Fruit fly (Drosophila melanogaster) whole organism, embryonic: ENCODE measurements around the gene CCT7.

Source experiments
- Atf-2 ChIP-seq: fragments of 200-800 bp; sonication (Bioruptor generic); optimal IDR thresholded peaks from 2 replicates; lab custom pipeline; 2016; ENCODE audit warnings: missing biosample characterization, missing genetic modification characterization
- C15 ChIP-seq: fragments of 200-800 bp; sonication (Bioruptor generic); IDR thresholded peaks from 3 replicates; pipeline ENCODE4 v1.3.6; 2022; ENCODE audit warnings: missing biosample characterization, missing genetic modification characterization
- CG10366 ChIP-seq: fragments of 200-800 bp; sonication (Bioruptor generic); IDR thresholded peaks from 2 replicates; pipeline ENCODE4 v1.3.6; 2022; ENCODE audit warnings: missing biosample characterization, missing genetic modification characterization
- CG10462 ChIP-seq: fragments of 200-800 bp; sonication (Bioruptor generic); optimal IDR thresholded peaks from 2 replicates; lab custom pipeline; 2016; ENCODE audit warnings: missing biosample characterization, missing genetic modification characterization
- CG10654 ChIP-seq: fragments of 200-800 bp; sonication (Bioruptor generic); optimal IDR thresholded peaks from 2 replicates; lab custom pipeline; 2016; ENCODE audit warnings: missing biosample characterization, missing genetic modification characterization
- CG11560 ChIP-seq: fragments of 200-800 bp; sonication (Bioruptor generic); IDR thresholded peaks from 3 replicates; pipeline ENCODE4 v1.3.6; 2022; ENCODE audit warnings: missing biosample characterization, missing genetic modification characterization
- CG11696 ChIP-seq: fragments of 200-800 bp; sonication (Bioruptor generic); IDR thresholded peaks from 2 replicates; pipeline ENCODE4 v1.3.6; 2022; ENCODE audit warnings: missing biosample characterization, missing genetic modification characterization
- CG12659 ChIP-seq: fragments of 200-800 bp; sonication (Bioruptor generic); optimal IDR thresholded peaks from 3 replicates; lab custom pipeline; 2017; ENCODE audit warnings: mild to moderate bottlenecking, missing biosample characterization, missing genetic modification reagents, missing genetic modification characterization
- CG15011 ChIP-seq: fragments of 200-800 bp; sonication (Bioruptor generic); optimal IDR thresholded peaks from 3 replicates; lab custom pipeline; 2018; ENCODE audit warnings: missing biosample characterization, mild to moderate bottlenecking, missing genetic modification characterization
- CG18619 ChIP-seq: fragments of 200-800 bp; sonication (Bioruptor generic); optimal IDR thresholded peaks from 3 replicates; lab custom pipeline; 2017; ENCODE audit warnings: missing biosample characterization, mild to moderate bottlenecking, missing genetic modification characterization
- CG2116 ChIP-seq: fragments of 200-800 bp; sonication (Bioruptor generic); optimal IDR thresholded peaks from 3 replicates; lab custom pipeline; 2018; ENCODE audit warnings: missing biosample characterization, mild to moderate bottlenecking, missing genetic modification characterization
- CG43689 ChIP-seq: fragments of 200-800 bp; sonication (Bioruptor generic); IDR thresholded peaks from 2 replicates; pipeline ENCODE4 v1.3.6; 2022; ENCODE audit warnings: missing biosample characterization, missing genetic modification characterization
- CG4820 ChIP-seq: fragments of 200-800 bp; sonication (Bioruptor generic); optimal IDR thresholded peaks from 3 replicates; lab custom pipeline; 2016; ENCODE audit warnings: missing biosample characterization, missing genetic modification characterization
- CG5180 ChIP-seq: fragments of 200-800 bp; sonication (Bioruptor generic); optimal IDR thresholded peaks from 3 replicates; lab custom pipeline; 2017; ENCODE audit warnings: missing biosample characterization, missing genetic modification characterization, mild to moderate bottlenecking, moderate library complexity, missing genetic modification reagents
- CG6791 ChIP-seq: fragments of 200-800 bp; sonication (Bioruptor generic); IDR thresholded peaks from 3 replicates; pipeline ENCODE4 v1.3.6; 2022; ENCODE audit warnings: missing biosample characterization, missing genetic modification characterization; ENCODE audit not compliant: partially characterized antibody
- CG8290 ChIP-seq, 3 experiments: fragments of 200-800 bp; sonication (Bioruptor generic); optimal IDR thresholded peaks; 2 replicates each; lab custom pipeline; 2016 to 2019; ENCODE audit warnings: missing biosample characterization in 3 of 3, missing genetic modification characterization in 3 of 3, mild to moderate bottlenecking in 2 of 3, moderate library complexity in 1 of 3
- CG9727 ChIP-seq: fragments of 200-800 bp; sonication (Bioruptor generic); optimal IDR thresholded peaks from 3 replicates; lab custom pipeline; 2017; ENCODE audit warnings: missing biosample characterization, mild to moderate bottlenecking, missing genetic modification characterization
- CG9932 ChIP-seq: fragments of 200-800 bp; sonication (Bioruptor generic); IDR thresholded peaks from 2 replicates; pipeline ENCODE4 v1.3.6; 2022; ENCODE audit warnings: missing biosample characterization, missing genetic modification characterization
- Chrac-16 ChIP-seq: fragments of 200-800 bp; sonication (Bioruptor generic); optimal IDR thresholded peaks from 3 replicates; lab custom pipeline; 2016; ENCODE audit warnings: missing biosample characterization, missing genetic modification characterization
- CkIIα-i1 ChIP-seq: fragments of 200-800 bp; sonication (Bioruptor generic); IDR thresholded peaks from 2 replicates; pipeline ENCODE4 v1.3.6; 2022; ENCODE audit warnings: missing biosample characterization, missing genetic modification characterization
- Dek ChIP-seq: fragments of 200-800 bp; sonication (Bioruptor generic); optimal IDR thresholded peaks from 3 replicates; lab custom pipeline; 2019; ENCODE audit warnings: missing biosample characterization, mild to moderate bottlenecking, missing genetic modification characterization, moderate library complexity
- Doc2 ChIP-seq: fragments of 200-800 bp; sonication (Bioruptor generic); IDR thresholded peaks from 2 replicates; pipeline ENCODE4 v1.3.6; 2022; ENCODE audit warnings: missing biosample characterization, missing genetic modification characterization
- Ets97D ChIP-seq: fragments of 200-800 bp; sonication (Bioruptor generic); optimal IDR thresholded peaks from 3 replicates; lab custom pipeline; 2016; ENCODE audit warnings: missing biosample characterization, missing genetic modification characterization
- HLHmδ ChIP-seq: fragments of 200-800 bp; sonication (Bioruptor generic); optimal IDR thresholded peaks from 2 replicates; lab custom pipeline; 2018; ENCODE audit warnings: missing biosample characterization, mild to moderate bottlenecking, missing genetic modification characterization, moderate library complexity
- HmgD ChIP-seq: fragments of 200-800 bp; sonication (Bioruptor generic); optimal IDR thresholded peaks from 3 replicates; lab custom pipeline; 2016; ENCODE audit warnings: missing biosample characterization, missing genetic modification characterization
- NK7.1 ChIP-seq: fragments of 200-800 bp; sonication (Bioruptor generic); optimal IDR thresholded peaks from 3 replicates; lab custom pipeline; 2016; ENCODE audit warnings: missing biosample characterization, missing genetic modification characterization
- Ravus ChIP-seq: fragments of 200-800 bp; sonication (Bioruptor generic); IDR thresholded peaks from 2 replicates; pipeline ENCODE4 v1.3.6; 2022; ENCODE audit warnings: missing biosample characterization, missing genetic modification characterization
- Spps ChIP-seq: fragments of 200-800 bp; sonication (Bioruptor generic); optimal IDR thresholded peaks from 2 replicates; lab custom pipeline; 2018; ENCODE audit warnings: missing biosample characterization, mild to moderate bottlenecking, missing genetic modification characterization
- Usf ChIP-seq: fragments of 200-800 bp; sonication (Bioruptor generic); optimal IDR thresholded peaks from 2 replicates; lab custom pipeline; 2017; ENCODE audit warnings: missing genotype, missing biosample characterization, missing genetic modification characterization
- aop ChIP-seq: fragments of 200-800 bp; sonication (Bioruptor generic); IDR thresholded peaks from 2 replicates; pipeline ENCODE4 v1.3.6; 2022; ENCODE audit warnings: missing biosample characterization, missing genetic modification characterization
- ato ChIP-seq: fragments of 200-800 bp; sonication (Bioruptor generic); IDR thresholded peaks from 2 replicates; pipeline ENCODE4 v1.3.6; 2022; ENCODE audit warnings: missing biosample characterization, missing genetic modification characterization; ENCODE audit not compliant: partially characterized antibody
- cato ChIP-seq: fragments of 200-800 bp; sonication (Bioruptor generic); optimal IDR thresholded peaks from 2 replicates; lab custom pipeline; 2016; ENCODE audit warnings: missing biosample characterization, missing genetic modification characterization, borderline replicate concordance
- chn ChIP-seq: fragments of 200-800 bp; sonication (Bioruptor generic); optimal IDR thresholded peaks from 2 replicates; lab custom pipeline; 2016; ENCODE audit warnings: missing biosample characterization, missing genetic modification characterization
- da ChIP-seq: fragments of 200-800 bp; sonication (Bioruptor generic); optimal IDR thresholded peaks from 2 replicates; lab custom pipeline; 2016; ENCODE audit warnings: missing biosample characterization, missing genetic modification characterization
- dpn ChIP-seq, 2 experiments: fragments of 200-800 bp; sonication (Bioruptor generic); optimal IDR thresholded peaks; 3 replicates each; lab custom pipeline; 2016; ENCODE audit warnings: missing biosample characterization in 2 of 2, missing genetic modification characterization in 2 of 2
- ftz-f1 ChIP-seq: fragments of 200-800 bp; sonication (Bioruptor generic); optimal IDR thresholded peaks from 2 replicates; lab custom pipeline; 2016; ENCODE audit warnings: missing biosample characterization, missing genetic modification characterization
- grau ChIP-seq: fragments of 200-800 bp; optimal IDR thresholded peaks from 3 replicates; lab custom pipeline; 2019; ENCODE audit warnings: missing biosample characterization, mild to moderate bottlenecking, missing genetic modification characterization, moderate library complexity
- hb ChIP-seq: fragments of 200-800 bp; sonication (Bioruptor generic); IDR thresholded peaks from 3 replicates; pipeline ENCODE4 v1.3.6; 2022; ENCODE audit warnings: missing biosample characterization, missing genetic modification characterization; ENCODE audit not compliant: partially characterized antibody
- lbe ChIP-seq: fragments of 200-800 bp; sonication (Bioruptor generic); optimal IDR thresholded peaks from 2 replicates; lab custom pipeline; 2016; ENCODE audit warnings: missing biosample characterization, mild to moderate bottlenecking, missing genetic modification characterization
- pan ChIP-seq, 4 experiments: fragments of >200 bp in 3 of 4; fragments of 200-800 bp in 1 of 4; sonication (Bioruptor generic) in 1 of 4; optimal IDR thresholded peaks in 3 of 4; IDR thresholded peaks in 1 of 4; 2 replicates each; pipeline versions ENCODE4 v1.3.6 to Lab custom; 2017 to 2022; ENCODE audit warnings: missing biosample characterization in 2 of 4, missing genetic modification characterization in 2 of 4, mixed read lengths in 1 of 4
- salm ChIP-seq: fragments of 200-800 bp; sonication (Bioruptor generic); optimal IDR thresholded peaks from 2 replicates; lab custom pipeline; 2018; ENCODE audit warnings: missing biosample characterization, mild to moderate bottlenecking, missing genetic modification characterization
- stwl ChIP-seq: fragments of 200-800 bp; sonication (Bioruptor generic); optimal IDR thresholded peaks from 3 replicates; lab custom pipeline; 2018; ENCODE audit warnings: missing biosample characterization, mild to moderate bottlenecking, missing genetic modification characterization, moderate library complexity
- tgo ChIP-seq: fragments of 200-800 bp; sonication (Bioruptor generic); IDR thresholded peaks from 3 replicates; pipeline ENCODE4 v1.3.6; 2022; ENCODE audit warnings: missing biosample characterization, missing genetic modification characterization
- unpg ChIP-seq: fragments of 200-800 bp; sonication (Bioruptor generic); optimal IDR thresholded peaks from 3 replicates; lab custom pipeline; 2018; ENCODE audit warnings: missing biosample characterization, mild to moderate bottlenecking, missing genetic modification characterization, moderate library complexity
- vnd ChIP-seq: fragments of 200-800 bp; sonication (Bioruptor generic); IDR thresholded peaks from 3 replicates; pipeline ENCODE4 v1.3.6; 2022; ENCODE audit warnings: missing biosample characterization, missing genetic modification characterization; ENCODE audit not compliant: partially characterized antibody
- wek ChIP-seq: fragments of 200-800 bp; sonication (Bioruptor generic); optimal IDR thresholded peaks from 3 replicates; lab custom pipeline; 2018; ENCODE audit warnings: missing biosample characterization, mild to moderate bottlenecking, missing genetic modification characterization, moderate library complexity
- wor ChIP-seq: fragments of 200-800 bp; sonication (Bioruptor generic); IDR thresholded peaks from 2 replicates; pipeline ENCODE4 v1.3.6; 2022; ENCODE audit warnings: missing biosample characterization, missing genetic modification characterization

The CCT7 gene

DNA sequence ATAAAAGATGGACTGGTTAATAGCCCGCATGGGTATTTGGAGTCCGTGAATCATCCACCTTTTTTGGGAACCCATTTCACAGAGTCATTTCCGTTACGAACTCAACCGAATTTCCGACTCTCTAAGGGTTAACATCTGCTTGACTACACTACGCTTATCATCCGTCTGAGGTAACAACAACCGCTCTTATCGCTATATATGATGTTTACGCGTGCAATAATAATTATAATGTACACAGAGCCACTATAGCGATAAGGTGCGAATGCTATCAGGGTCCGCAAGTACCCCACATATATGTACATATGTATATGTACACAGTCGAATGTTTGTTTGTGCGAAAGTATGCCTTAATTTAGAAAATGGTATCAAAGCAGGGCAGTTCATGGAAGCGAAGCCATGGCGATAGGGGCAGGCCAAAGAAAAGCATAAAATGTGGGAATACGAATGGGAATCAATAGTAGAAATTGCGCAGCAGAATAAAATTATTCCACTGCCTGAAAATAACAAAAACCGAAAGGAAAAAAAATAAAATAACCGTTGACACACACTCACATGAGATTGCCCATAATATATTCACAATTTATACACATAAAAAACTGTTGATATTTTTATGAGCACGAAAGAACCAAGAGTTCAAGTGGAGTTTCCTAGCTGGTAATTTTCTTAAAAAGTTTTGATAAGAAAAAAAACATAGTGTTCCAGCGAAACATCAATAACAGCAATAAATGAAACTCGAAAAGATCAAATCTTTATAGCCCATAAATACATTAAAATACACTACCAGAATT, 9.2 kb downstream of the CCT7 start (continued):
- TF ChIP-seq ftz-f1 (GFP tag; lab: Kevin White, UChicago) = no peak
- peak; percentile 57 for TF ChIP-seq grau (tag; lab: Kevin White, UChicago)
- no peak for TF ChIP-seq CkIIα-i1 (GFP tag; lab: Robert Waterston, UW)
- no peak for TF ChIP-seq pan (optimal IDR thresholded peaks at IDR 0.05; lab: Kevin White, UChicago)
- peak in 1 of 2 experiments; percentile 61 for TF ChIP-seq pan (GFP tag; optimal IDR thresholded peaks at IDR 0.05 in 1 of 2, IDR thresholded peaks at IDR 0.05 in 1 of 2)
- peak; percentile 52 for TF ChIP-seq CG2116 (GFP tag; lab: Kevin White, UChicago)
- peak; percentile 22 for TF ChIP-seq NK7.1 (GFP tag; lab: Kevin White, UChicago)
- peak; percentile 96 for TF ChIP-seq HLHmδ (GFP tag; lab: Kevin White, UChicago)
- no peak for TF ChIP-seq ato
- peak; percentile 33 for TF ChIP-seq Spps (tag; lab: Kevin White, UChicago)
- no peak for TF ChIP-seq cato (GFP tag; lab: Kevin White, UChicago)
- TF ChIP-seq CG10366 (GFP tag; lab: Robert Waterston, UW) = peak; percentile 53; the same call in 1 of the 2 replicates
- no peak for TF ChIP-seq Chrac-16 (GFP tag; lab: Kevin White, UChicago)
- peak; percentile 77 for TF ChIP-seq CG9727 (GFP tag; lab: Kevin White, UChicago)
- peak; percentile 97 for TF ChIP-seq wek (GFP tag; lab: Kevin White, UChicago)
- TF ChIP-seq CG10654 (GFP tag; lab: Kevin White, UChicago) = peak; percentile 75
- TF ChIP-seq wor (GFP tag; lab: Robert Waterston, UW) = 0 out of 2 replicates have a peak, but pooled peaks have one; percentile 11
- peak; percentile 52; the same call in 2 of the 3 replicates for TF ChIP-seq tgo (GFP tag; lab: Robert Waterston, UW)
- peak; percentile 63 for TF ChIP-seq CG10462 (GFP tag; lab: Kevin White, UChicago)
- TF ChIP-seq CG4820 (GFP tag; lab: Kevin White, UChicago) = peak; percentile 50
- TF ChIP-seq CG12659 = peak; percentile 83
- peak; percentile 22 for TF ChIP-seq Ets97D (GFP tag; lab: Kevin White, UChicago)
- TF ChIP-seq lbe (GFP tag; lab: Kevin White, UChicago) = peak; percentile 79
- TF ChIP-seq dpn (GFP tag; optimal IDR thresholded peaks at IDR 0.05; lab: Kevin White, UChicago) = peak in 1 of 2 experiments; percentile 70
- TF ChIP-seq unpg (GFP tag; lab: Kevin White, UChicago) = peak; percentile 83
- TF ChIP-seq CG8290 (GFP tag; optimal IDR thresholded peaks at IDR 0.05; lab: Kevin White, UChicago) = peak; percentile 62
- TF ChIP-seq CG8290 (tag; optimal IDR thresholded peaks at IDR 0.05; lab: Kevin White, UChicago) = peak; percentile 95 to 98
- TF ChIP-seq Doc2 (GFP tag; lab: Robert Waterston, UW) = no peak
- TF ChIP-seq CG11560 (tag; lab: Robert Waterston, UW) = no peak
- TF ChIP-seq CG43689 = no peak
- peak; percentile 52 for TF ChIP-seq Atf-2 (GFP tag; lab: Kevin White, UChicago)
- peak; percentile 22 for TF ChIP-seq Usf
- TF ChIP-seq chn (GFP tag; lab: Kevin White, UChicago) = peak; percentile 38
- TF ChIP-seq Dek (tag; lab: Kevin White, UChicago) = peak; percentile 65
- no peak for TF ChIP-seq CG6791
- TF ChIP-seq C15 (GFP tag; lab: Robert Waterston, UW) = peak; percentile 4; the same call in 1 of the 3 replicates
- peak; percentile 74 for TF ChIP-seq da (GFP tag; lab: Kevin White, UChicago)
- peak; percentile 95 for TF ChIP-seq salm (tag; lab: Kevin White, UChicago)
- TF ChIP-seq CG15011 = peak; percentile 81
- TF ChIP-seq HmgD (GFP tag; lab: Kevin White, UChicago) = peak; percentile 40
- no peak for TF ChIP-seq CG9932 (GFP tag; lab: Robert Waterston, UW)
- TF ChIP-seq stwl (tag; lab: Kevin White, UChicago) = peak; percentile 3
- TF ChIP-seq CG5180 = peak; percentile 91
- TF ChIP-seq vnd (GFP tag; lab: Robert Waterston, UW) = no peak
- 0 out of 2 replicates have a peak, but pooled peaks have one; percentile 0 for TF ChIP-seq Ravus (GFP tag; lab: Robert Waterston, UW)
- no peak for TF ChIP-seq hb
- peak; percentile 90 for TF ChIP-seq CG18619
- TF ChIP-seq CG11696 = peak; percentile 73
- TF ChIP-seq aop (GFP tag; lab: Robert Waterston, UW) = peak; percentile 59; the same call in 1 of the 2 replicates
